Worm (Caenorhabditis elegans) whole organism, young adult: ENCODE results near the gene srg-28.
A peak's percentile ranks its signal among the peaks of the same experiment; 100 is the strongest.

Experiments used
- D2030.7 ChIP-seq: fragments of 200-800 bp; sonication (Bioruptor generic); IDR thresholded peaks from 2 replicates; pipeline ENCODE4 v1.3.6; 2022; ENCODE audit warnings: missing genetic modification reagents, missing genetic modification characterization, missing compliant biosample characterization
- F57A8.1 ChIP-seq: fragments of 200-800 bp; sonication (Bioruptor generic); optimal IDR thresholded peaks from 2 replicates; lab custom pipeline; 2018; ENCODE audit warnings: mild to moderate bottlenecking, missing genetic modification characterization, moderate library complexity, missing compliant biosample characterization
- T07F8.4 ChIP-seq: sonication (generic microtip); optimal IDR thresholded peaks from 2 replicates; lab custom pipeline; 2016; ENCODE audit warnings: mild to moderate bottlenecking, missing genetic modification characterization, moderate library complexity, missing compliant biosample characterization
- Y53G8AR.9 ChIP-seq: fragments of 200-800 bp; sonication (Bioruptor generic); conservative IDR thresholded peaks from 2 replicates; pipeline ENCODE4 v1.3.6; 2022; ENCODE audit warnings: missing genetic modification reagents, missing genetic modification characterization, missing compliant biosample characterization
- ZK185.1 ChIP-seq: sonication (generic microtip); optimal IDR thresholded peaks from 2 replicates; lab custom pipeline; 2016; ENCODE audit warnings: mild to moderate bottlenecking, missing genetic modification characterization, missing compliant biosample characterization; ENCODE audit not compliant: poor library complexity, severe bottlenecking
- akir-1 ChIP-seq: fragments of 200-800 bp; sonication (Bioruptor generic); optimal IDR thresholded peaks from 2 replicates; lab custom pipeline; 2018; ENCODE audit warnings: mild to moderate bottlenecking, missing genetic modification characterization, moderate library complexity, missing compliant biosample characterization
- bed-1 ChIP-seq: fragments of 200-800 bp; sonication (Bioruptor generic); IDR thresholded peaks from 2 replicates; pipeline ENCODE4 v1.3.6; 2022; ENCODE audit warnings: missing genetic modification reagents, missing genetic modification characterization, missing compliant biosample characterization
- ceh-27 ChIP-seq: fragments of 200-800 bp; sonication (Bioruptor generic); optimal IDR thresholded peaks from 2 replicates; lab custom pipeline; 2018; ENCODE audit warnings: mild to moderate bottlenecking, missing genetic modification characterization, moderate library complexity, missing compliant biosample characterization
- die-1 ChIP-seq: sonication (generic microtip); optimal IDR thresholded peaks from 2 replicates; lab custom pipeline; 2016; ENCODE audit warnings: missing genotype, mild to moderate bottlenecking, missing genetic modification characterization, missing compliant biosample characterization
- ekl-4 ChIP-seq: fragments of 200-800 bp; sonication (Bioruptor generic); IDR thresholded peaks from 2 replicates; pipeline ENCODE4 v1.3.6; 2022; ENCODE audit warnings: missing genetic modification reagents, missing genetic modification characterization, missing compliant biosample characterization
- ets-4 ChIP-seq: fragments of 200-800 bp; sonication (Bioruptor generic); optimal IDR thresholded peaks from 2 replicates; lab custom pipeline; 2018; ENCODE audit warnings: mild to moderate bottlenecking, missing genetic modification characterization, missing compliant biosample characterization
- gei-17 ChIP-seq: fragments of 200-800 bp; sonication (Bioruptor generic); optimal IDR thresholded peaks from 2 replicates; lab custom pipeline; 2018; ENCODE audit warnings: mild to moderate bottlenecking, missing genetic modification characterization, missing compliant biosample characterization
- him-1 ChIP-seq: sonication (generic microtip); optimal IDR thresholded peaks from 2 replicates; lab custom pipeline; 2016; ENCODE audit warnings: missing genotype, missing genetic modification reagents, missing genetic modification characterization, missing compliant biosample characterization
- hlh-26 ChIP-seq: fragments of 200-800 bp; sonication (Bioruptor generic); conservative IDR thresholded peaks from 2 replicates; pipeline ENCODE4 v1.3.6; 2022; ENCODE audit warnings: missing genetic modification reagents, missing genetic modification characterization, missing compliant biosample characterization
- hmg-20 ChIP-seq: fragments of 200-800 bp; sonication (Bioruptor generic); IDR thresholded peaks from 2 replicates; pipeline ENCODE4 v1.3.6; 2022; ENCODE audit warnings: missing genetic modification reagents, missing genetic modification characterization, missing compliant biosample characterization
- hrde-1 ChIP-seq: sonication (generic microtip); optimal IDR thresholded peaks from 2 replicates; lab custom pipeline; 2016; ENCODE audit warnings: missing genetic modification characterization, mild to moderate bottlenecking, missing compliant biosample characterization, moderate library complexity, missing genotype, missing genetic modification reagents, borderline replicate concordance
- hsf-1 ChIP-seq: fragments of 200-800 bp; sonication (Bioruptor generic); IDR thresholded peaks from 2 replicates; pipeline ENCODE4 v1.3.6; 2022; ENCODE audit warnings: missing genetic modification reagents, missing genetic modification characterization, missing compliant biosample characterization
- let-526 ChIP-seq: fragments of 200-800 bp; sonication (Bioruptor generic); IDR thresholded peaks from 2 replicates; pipeline ENCODE4 v1.3.6; 2022; ENCODE audit warnings: missing genetic modification reagents, missing genetic modification characterization, missing compliant biosample characterization
- let-607 ChIP-seq, 2 experiments: fragments of 200-800 bp in 1 of 2; sonication (Bioruptor generic) in 1 of 2; sonication (generic microtip) in 1 of 2; optimal IDR thresholded peaks; 2 replicates each; lab custom pipeline; 2016 to 2018; ENCODE audit warnings: mild to moderate bottlenecking in 2 of 2, missing compliant biosample characterization in 2 of 2, missing genetic modification characterization in 2 of 2, moderate library complexity in 2 of 2, missing genotype in 1 of 2
- lin-26 ChIP-seq: fragments of 200-800 bp; sonication (Bioruptor generic); IDR thresholded peaks from 2 replicates; pipeline ENCODE4 v1.3.6; 2022; ENCODE audit warnings: missing genetic modification reagents, missing genetic modification characterization, missing compliant biosample characterization
- lir-1 ChIP-seq: fragments of 200-800 bp; sonication (Bioruptor generic); conservative IDR thresholded peaks from 2 replicates; pipeline ENCODE4 v1.3.6; 2022; ENCODE audit warnings: missing genetic modification reagents, missing genetic modification characterization, missing compliant biosample characterization
- lsy-27 ChIP-seq: sonication (generic microtip); optimal IDR thresholded peaks from 2 replicates; lab custom pipeline; 2017; ENCODE audit warnings: missing genetic modification characterization, mild to moderate bottlenecking, missing compliant biosample characterization, antibody characterized with exemption, missing genotype, borderline replicate concordance; ENCODE audit not compliant: insufficient read depth
- madf-3 ChIP-seq: fragments of 200-800 bp; sonication (Bioruptor generic); IDR thresholded peaks from 2 replicates; pipeline ENCODE4 v1.3.6; 2022; ENCODE audit warnings: missing genetic modification reagents, missing genetic modification characterization, missing compliant biosample characterization
- mcd-1 ChIP-seq: fragments of 200-800 bp; sonication (Bioruptor generic); IDR thresholded peaks from 2 replicates; pipeline ENCODE4 v1.3.6; 2022; ENCODE audit warnings: missing genetic modification reagents, missing genetic modification characterization, missing compliant biosample characterization
- nfya-1 ChIP-seq: sonication (generic microtip); optimal IDR thresholded peaks from 2 replicates; lab custom pipeline; 2017; ENCODE audit warnings: antibody characterized with exemption, missing compliant biosample characterization, missing genetic modification characterization, borderline replicate concordance; ENCODE audit not compliant: insufficient read depth
- nhr-120 ChIP-seq: fragments of 200-800 bp; sonication (Bioruptor generic); IDR thresholded peaks from 2 replicates; pipeline ENCODE4 v1.3.6; 2022; ENCODE audit warnings: missing genetic modification characterization, missing compliant biosample characterization
- nhr-179 ChIP-seq: sonication (generic microtip); optimal IDR thresholded peaks from 2 replicates; lab custom pipeline; 2016; ENCODE audit warnings: mild to moderate bottlenecking, missing genetic modification characterization, missing compliant biosample characterization
- nhr-90 ChIP-seq: sonication (generic microtip); optimal IDR thresholded peaks from 2 replicates; lab custom pipeline; 2016; ENCODE audit warnings: missing genotype, mild to moderate bottlenecking, missing genetic modification characterization, missing compliant biosample characterization
- rpc-1 ChIP-seq, 2 experiments: fragments of 150-350 bp in 1 of 2; sonication (generic microtip) in 1 of 2; optimal IDR thresholded peaks; 2 replicates each; lab custom pipeline; 2014 to 2018; ENCODE audit warnings: missing biosample characterization in 1 of 2, missing genetic modification characterization in 1 of 2, missing genetic modification reagents in 1 of 2, missing genotype in 1 of 2
- sdz-38 ChIP-seq: sonication (generic microtip); optimal IDR thresholded peaks from 2 replicates; lab custom pipeline; 2016; ENCODE audit warnings: missing genotype, missing genetic modification characterization, missing compliant biosample characterization
- snpc-4 ChIP-seq, 5 experiments: fragments of 150-350 bp in 1 of 5; sonication (generic microtip) in 4 of 5; optimal IDR thresholded peaks; 2 replicates each; lab custom pipeline; 2014 to 2018; ENCODE audit warnings: missing genetic modification characterization in 5 of 5, missing biosample characterization in 3 of 5, antibody characterized with exemption in 2 of 5, mild to moderate bottlenecking in 2 of 5, missing compliant biosample characterization in 2 of 5, missing genotype in 2 of 5, moderate library complexity in 2 of 5, missing genetic modification reagents in 1 of 5
- tbp1 ChIP-seq: fragments of 200-800 bp; sonication (Bioruptor generic); optimal IDR thresholded peaks from 2 replicates; lab custom pipeline; 2018; ENCODE audit warnings: mild to moderate bottlenecking, missing genetic modification characterization, missing compliant biosample characterization
- unc-130 ChIP-seq: sonication (generic microtip); optimal IDR thresholded peaks from 2 replicates; lab custom pipeline; 2016; ENCODE audit warnings: missing genetic modification reagents, missing genetic modification characterization, missing compliant biosample characterization
- unc-62 ChIP-seq: fragments of 150-350 bp; optimal IDR thresholded peaks from 2 replicates; lab custom pipeline; 2014; ENCODE audit warnings: missing biosample characterization, missing genetic modification reagents, missing genetic modification characterization
- zfh-2 ChIP-seq: fragments of 200-800 bp; sonication (Bioruptor generic); conservative IDR thresholded peaks from 2 replicates; pipeline ENCODE4 v1.3.6; 2022; ENCODE audit warnings: missing genetic modification reagents, missing genetic modification characterization, missing compliant biosample characterization
- ztf-22 ChIP-seq: fragments of 200-800 bp; sonication (Bioruptor generic); optimal IDR thresholded peaks from 2 replicates; lab custom pipeline; 2018; ENCODE audit warnings: mild to moderate bottlenecking, missing genetic modification characterization, moderate library complexity, missing compliant biosample characterization
- ztf-25 ChIP-seq: fragments of 200-800 bp; sonication (Bioruptor generic); IDR thresholded peaks from 2 replicates; pipeline ENCODE4 v1.3.6; 2022; ENCODE audit warnings: missing genetic modification reagents, missing genetic modification characterization, missing compliant biosample characterization

The srg-28 gene

DNA sequence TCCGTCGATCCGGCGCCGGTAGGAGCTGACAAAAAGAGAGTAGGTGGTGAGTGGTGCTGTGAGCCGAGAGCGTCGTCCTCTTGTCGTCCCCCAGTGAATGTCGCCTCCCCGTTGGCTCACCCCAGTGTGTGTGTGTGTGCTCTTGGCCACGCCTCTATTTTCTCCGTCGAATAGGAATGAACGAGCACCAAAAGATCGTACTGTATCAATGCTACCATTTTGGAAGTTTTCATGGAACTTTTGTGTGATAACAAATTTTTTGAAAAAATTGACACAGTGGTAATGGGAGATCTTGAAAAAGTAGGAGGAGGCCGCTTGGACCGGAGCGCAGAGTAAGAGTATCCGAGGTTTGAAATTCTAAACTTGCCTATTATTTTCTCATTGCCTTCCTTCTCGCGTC lies 15.2 kb upstream of the srg-28 start, which contains the start of gene ceh-34:
Gene ceh-34 (minus strand): TSS at position 101 of the 400 bp plus-strand sequence.
- peak; percentile 48; the same call in 1 of the 2 replicates for TF ChIP-seq zfh-2 (GFP tag; lab: Robert Waterston, UW)
- no peak for TF ChIP-seq ZK185.1 (tag; lab: Kevin White, UChicago)
- no peak for TF ChIP-seq nhr-120 (GFP tag; lab: Robert Waterston, UW)
- TF ChIP-seq nfya-1 (tag; lab: Kevin White, UChicago) = no peak
- no peak for TF ChIP-seq lin-26 (GFP tag; lab: Robert Waterston, UW)
- no peak for TF ChIP-seq lir-1 (GFP tag; lab: Robert Waterston, UW)

DNA sequence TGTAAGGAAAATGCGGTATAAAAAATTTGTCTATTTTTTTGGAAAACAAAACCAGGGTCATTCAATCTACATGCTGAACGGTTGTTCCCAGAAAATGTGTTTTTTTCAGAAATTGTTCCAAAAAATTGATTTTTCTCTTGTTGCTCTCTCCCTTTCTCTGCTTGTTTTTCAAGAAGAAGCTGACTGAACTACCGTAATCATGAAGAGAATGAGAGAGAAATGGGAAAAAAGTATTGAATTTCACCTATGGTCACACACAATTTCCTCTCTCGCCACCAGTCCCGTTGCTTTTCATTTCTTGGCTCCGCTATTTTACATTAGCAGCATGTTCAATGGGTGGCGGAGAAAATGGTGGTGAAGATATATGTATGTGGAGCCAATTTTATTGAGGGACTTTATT lies 11.9 kb upstream of the srg-28 start:
- no peak for TF ChIP-seq ets-4 (GFP tag; lab: Kevin White, UChicago)
- TF ChIP-seq unc-62 (GFP tag; lab: Kevin White, UChicago) = no peak
- TF ChIP-seq rpc-1 (optimal IDR thresholded peaks at IDR 0.05; lab: Kevin White, UChicago) = no peak
- TF ChIP-seq rpc-1 (tag; optimal IDR thresholded peaks at IDR 0.05; lab: Kevin White, UChicago) = no peak

DNA sequence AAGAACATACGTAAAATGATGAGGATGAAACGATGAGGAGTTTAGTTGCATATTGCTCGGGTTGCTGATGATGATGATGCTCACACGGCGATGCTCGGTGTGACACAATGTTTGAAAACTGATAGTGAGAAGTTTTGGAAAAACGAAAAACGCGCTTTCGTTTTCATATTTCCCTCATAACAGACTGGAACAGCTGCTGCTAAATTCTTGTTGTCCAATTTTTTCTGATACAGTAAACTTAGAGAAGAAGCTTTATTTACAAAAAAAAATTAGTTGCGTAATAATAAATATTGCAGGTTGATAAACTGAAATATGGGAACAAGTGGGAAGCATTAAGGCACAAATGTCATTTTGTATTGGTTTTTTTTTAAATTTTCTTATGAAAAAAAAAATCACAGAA lies 10.1 kb upstream of the srg-28 start, which contains the start of gene ceh-33:
Gene ceh-33 (minus strand): TSS at position 101 of the 400 bp plus-strand sequence.
- TF ChIP-seq hlh-26 (GFP tag; lab: Robert Waterston, UW) = no peak
- TF ChIP-seq gei-17 (GFP tag; lab: Kevin White, UChicago) = no peak
- no peak for TF ChIP-seq tbp1 (GFP tag; lab: Kevin White, UChicago)
- no peak for TF ChIP-seq akir-1
- no peak for TF ChIP-seq snpc-4 (GFP tag; optimal IDR thresholded peaks at IDR 0.05; lab: Kevin White, UChicago)
- TF ChIP-seq snpc-4 (tag; optimal IDR thresholded peaks at IDR 0.05; lab: Kevin White, UChicago) = no peak

DNA sequence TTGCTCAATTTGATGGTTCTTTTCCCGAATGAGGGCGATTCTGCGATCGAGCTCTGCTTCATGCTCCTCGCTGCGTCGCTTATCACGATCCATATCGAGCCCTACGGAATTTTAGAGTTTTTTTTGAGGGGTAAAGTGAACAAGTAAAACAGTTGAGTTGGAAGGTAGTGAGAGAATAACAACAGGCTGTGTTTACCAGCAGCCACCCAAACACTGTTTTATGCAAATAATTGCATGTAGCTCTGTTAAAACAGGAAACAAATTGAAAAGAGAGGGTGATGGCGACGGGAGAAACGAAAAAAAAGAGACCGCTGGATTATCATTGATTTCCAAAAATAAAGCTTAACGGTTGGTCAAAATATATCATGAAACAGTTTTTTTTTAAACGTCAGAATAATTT lies 6.4 kb upstream of the srg-28 start, which contains the start of gene C10G8.8:
Gene C10G8.8 (minus strand): TSS at position 101 of the 400 bp plus-strand sequence.
- TF ChIP-seq T07F8.4 (no peak), ztf-25 (GFP tag; lab: Robert Waterston, UW) (no peak), let-526 (GFP tag; lab: Robert Waterston, UW) (no peak), mcd-1 (GFP tag; lab: Robert Waterston, UW) (no peak), ceh-27 (no peak), lsy-27 (tag; lab: Kevin White, UChicago) (no peak), Y53G8AR.9 (GFP tag; lab: Robert Waterston, UW) (no peak), lin-26 (GFP tag; lab: Robert Waterston, UW) (no peak), hmg-20 (no peak), D2030.7 (no peak), hsf-1 (GFP tag; lab: Robert Waterston, UW) (no peak), ztf-22 (GFP tag; lab: Kevin White, UChicago) (no peak), gei-17 (GFP tag; lab: Kevin White, UChicago) (no peak), unc-130 (GFP tag; lab: Kevin White, UChicago) (no peak)
- TF ChIP-seq, all 124 proteins: peak for 0

DNA sequence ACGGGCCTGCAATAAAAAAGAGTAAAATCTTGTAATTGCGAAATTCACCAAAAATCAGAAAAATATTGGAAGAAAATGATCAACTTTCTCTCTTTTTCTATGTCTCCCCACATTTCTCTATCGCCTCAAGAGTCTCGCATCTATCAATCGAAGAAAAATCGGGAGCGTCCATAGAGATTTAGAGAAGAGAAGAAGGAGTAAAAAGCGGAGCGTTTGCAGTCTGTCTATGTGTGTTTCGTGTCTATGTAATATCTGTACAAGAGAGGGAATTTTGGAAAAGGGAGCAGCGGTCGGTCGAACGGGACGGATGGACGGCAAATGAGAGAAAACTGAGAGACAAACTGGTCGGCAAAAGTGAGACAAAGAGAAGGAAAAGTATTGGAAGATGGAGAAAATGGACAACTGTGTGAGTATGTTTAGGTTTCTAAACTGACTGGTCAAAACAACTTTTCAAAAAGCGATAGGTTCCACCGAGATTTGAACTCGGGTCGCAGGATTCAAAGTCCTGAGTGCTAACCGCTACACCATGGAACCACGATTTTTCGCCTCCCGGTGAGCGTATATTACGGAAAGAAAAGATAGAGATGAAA lies 4.9 kb upstream of the srg-28 start:
- TF ChIP-seq him-1 (tag; lab: Kevin White, UChicago) (peak; percentile 29), sdz-38 (tag; lab: Kevin White, UChicago) (no peak), nhr-179 (tag; lab: Kevin White, UChicago) (no peak), madf-3 (GFP tag; lab: Robert Waterston, UW) (no peak), ceh-27 (no peak), zfh-2 (GFP tag; lab: Robert Waterston, UW) (no peak), die-1 (peak; percentile 27), akir-1 (no peak), hrde-1 (tag; lab: Kevin White, UChicago) (no peak), ekl-4 (GFP tag; lab: Robert Waterston, UW) (no peak), hlh-26 (GFP tag; lab: Robert Waterston, UW) (no peak), nhr-90 (peak; percentile 53), gei-17 (GFP tag; lab: Kevin White, UChicago) (no peak), snpc-4 (GFP tag; optimal IDR thresholded peaks at IDR 0.05; lab: Kevin White, UChicago) (peak; percentile 27), snpc-4 (tag; optimal IDR thresholded peaks at IDR 0.05; lab: Kevin White, UChicago) (peak; percentile 66 to 80 (median 75)), let-607 (tag; optimal IDR thresholded peaks at IDR 0.05; lab: Kevin White, UChicago) (peak; percentile 84 to 89), F57A8.1 (no peak), bed-1 (no peak), ZK185.1 (tag; lab: Kevin White, UChicago) (peak; percentile 44)
